Fruit fly (Drosophila melanogaster): Measurements from ENCODE around the gene CG31516.

The CG31516 gene

DNA sequence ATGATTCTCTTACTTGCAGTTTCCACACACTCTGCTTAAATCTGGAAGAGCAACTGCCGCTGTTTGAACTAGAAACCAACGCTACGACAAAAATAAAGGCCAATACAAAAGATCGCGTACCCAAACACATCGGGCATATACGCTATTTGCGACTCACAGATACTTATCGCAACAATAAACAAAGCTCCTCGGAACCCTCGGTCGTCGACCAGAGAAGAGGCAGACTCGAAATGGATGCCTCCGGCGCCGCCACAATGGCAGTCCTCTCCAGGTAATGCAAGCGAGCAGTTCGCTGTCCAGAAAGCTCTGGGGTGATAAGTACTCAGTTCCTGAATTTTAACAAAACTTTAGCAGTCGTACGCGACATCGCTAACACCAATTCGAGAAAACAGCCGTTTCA lies 16.6 kb upstream of the CG31516 start (continued):
- TF ChIP-seq CG3163 (GFP tag; optimal IDR thresholded peaks at IDR 0.05) (peak; percentile 76), Eip74EF (GFP tag; optimal IDR thresholded peaks at IDR 0.05) (no peak), B-H2 (GFP tag; optimal IDR thresholded peaks at IDR 0.05) (no peak), jumu (GFP tag; optimal IDR thresholded peaks at IDR 0.05) (no peak), CG14441 (GFP tag; IDR thresholded peaks at IDR 0.05) (no peak), ATbp (GFP tag; optimal IDR thresholded peaks at IDR 0.05) (no peak), CG4282 (GFP tag; optimal IDR thresholded peaks at IDR 0.05) (no peak)

DNA sequence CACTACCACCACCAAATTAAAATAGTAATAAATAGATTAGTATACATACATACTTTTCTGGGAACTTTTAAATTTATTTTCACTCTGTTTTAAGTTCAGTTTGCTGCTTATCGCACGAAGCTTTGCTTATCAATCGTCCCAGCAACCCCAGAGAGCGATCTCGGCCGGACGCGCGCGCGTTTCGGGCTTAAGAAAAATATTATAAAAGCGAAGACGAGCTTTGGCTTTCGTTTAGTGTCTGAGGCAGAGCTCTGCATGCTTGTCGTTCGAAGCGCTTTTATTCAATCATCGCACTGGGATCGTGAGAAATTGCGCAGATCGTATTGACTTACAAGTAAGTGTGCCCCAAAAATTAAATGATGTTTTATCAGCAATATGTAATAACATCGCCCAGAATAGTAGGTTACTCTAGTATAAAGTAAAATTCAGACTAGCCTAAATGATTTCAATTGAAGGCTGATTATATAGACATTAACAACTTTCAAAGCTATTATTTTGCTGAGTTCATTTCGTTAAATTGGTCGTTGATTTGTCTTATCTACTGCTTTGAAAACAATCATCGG lies 15.1 kb upstream of the CG31516 start, which contains the start of gene Gel:
TSS of gene Gel (plus strand) at position 227 of the 563 bp plus-strand sequence.
- TF ChIP-seq CG7786 (GFP tag; optimal IDR thresholded peaks at IDR 0.05), result no peak
- TF ChIP-seq Pdp1 (GFP tag; optimal IDR thresholded peaks at IDR 0.05), result peak in 1 of 2 experiments; percentile 48
- TF ChIP-seq CG13624 (GFP tag; optimal IDR thresholded peaks at IDR 0.05), result peak; percentile 7
- TF ChIP-seq Side (GFP tag; optimal IDR thresholded peaks at IDR 0.05), result no peak
- TF ChIP-seq CG10543 (GFP tag; optimal IDR thresholded peaks at IDR 0.05), result peak; percentile 3
- no peak for TF ChIP-seq hth (optimal IDR thresholded peaks at IDR 0.05)
- TF ChIP-seq Deaf1 (tag; optimal IDR thresholded peaks at IDR 0.05), result peak; percentile 65
- peak; percentile 88 for TF ChIP-seq CG34376 (GFP tag; optimal IDR thresholded peaks at IDR 0.05)
- peak; percentile 46 for TF ChIP-seq sug (tag; optimal IDR thresholded peaks at IDR 0.05)
- peak; percentile 38 for TF ChIP-seq Med (GFP tag)
- no peak for TF ChIP-seq oc (tag; optimal IDR thresholded peaks at IDR 0.05)
- 0 out of 2 replicates have a peak, but pooled peaks have one; percentile 18 for TF ChIP-seq Bgb (GFP tag; IDR thresholded peaks at IDR 0.05; ENCODE audit: partially characterized antibody)
- peak; percentile 90 for TF ChIP-seq Hr39 (optimal IDR thresholded peaks at IDR 0.05)
- TF ChIP-seq Dp (GFP tag; optimal IDR thresholded peaks at IDR 0.05), result no peak
- TF ChIP-seq chinmo (GFP tag; IDR thresholded peaks at IDR 0.05; ENCODE audit: partially characterized antibody), result 0 out of 4 replicates have a peak, but pooled peaks have one; percentile 28

DNA sequence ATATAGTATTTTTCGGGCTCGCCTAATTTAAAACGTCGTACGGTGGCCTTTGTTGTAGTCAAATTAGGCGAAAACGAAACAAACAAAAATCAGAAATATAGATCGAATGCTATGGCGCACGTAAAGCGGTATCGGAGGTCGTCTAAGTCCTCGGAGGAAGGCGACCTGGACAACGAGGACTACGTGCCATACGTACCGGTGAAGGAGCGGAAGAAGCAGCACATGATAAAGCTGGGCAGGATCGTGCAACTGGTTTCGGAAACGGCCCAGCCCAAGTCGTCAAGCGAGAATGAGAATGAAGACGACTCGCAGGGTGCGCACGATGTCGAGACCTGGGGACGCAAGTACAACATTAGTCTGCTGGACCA lies 13.1 kb upstream of the CG31516 start, which contains the start of gene abs:
TSS of gene abs (plus strand) at position 30 of the 368 bp plus-strand sequence.
- TF ChIP-seq CG4730 (GFP tag; IDR thresholded peaks at IDR 0.05) (no peak), ara (GFP tag; IDR thresholded peaks at IDR 0.05) (no peak), ssp (GFP tag; IDR thresholded peaks at IDR 0.05) (no peak), ewg (GFP tag; optimal IDR thresholded peaks at IDR 0.05) (no peak), amos (GFP tag; IDR thresholded peaks at IDR 0.05; ENCODE audit: partially characterized antibody) (0 out of 2 replicates have a peak, but pooled peaks have one; percentile 30), Antp (GFP tag; optimal IDR thresholded peaks at IDR 0.05) (no peak), HLH4C (GFP tag; IDR thresholded peaks at IDR 0.05; ENCODE audit: partially characterized antibody) (0 out of 3 replicates have a peak, but pooled peaks have one; percentile 14), zen2 (GFP tag; IDR thresholded peaks at IDR 0.05; ENCODE audit: partially characterized antibody) (no peak), run (tag; optimal IDR thresholded peaks at IDR 0.05) (no peak), hkb (optimal IDR thresholded peaks at IDR 0.05) (no peak), hkb (GFP tag; IDR thresholded peaks at IDR 0.05) (no peak), CG33557 (GFP tag; optimal IDR thresholded peaks at IDR 0.05) (no peak), danr (GFP tag; IDR thresholded peaks at IDR 0.05) (no peak), tup (GFP tag; optimal IDR thresholded peaks at IDR 0.05) (no peak), scrt (GFP tag; optimal IDR thresholded peaks at IDR 0.05) (no peak), CG6254 (GFP tag; optimal IDR thresholded peaks at IDR 0.05) (no peak), eve (GFP tag; optimal IDR thresholded peaks at IDR 0.05) (no peak), Dip3 (GFP tag; optimal IDR thresholded peaks at IDR 0.05) (no peak), CG18262 (tag; optimal IDR thresholded peaks at IDR 0.05) (no peak), da (GFP tag; optimal IDR thresholded peaks at IDR 0.05) (no peak), YL-1 (GFP tag; optimal IDR thresholded peaks at IDR 0.05) (peak; percentile 28), CG7987 (GFP tag; optimal IDR thresholded peaks at IDR 0.05) (no peak), CG2202 (tag; optimal IDR thresholded peaks at IDR 0.05) (no peak), CG4854 (GFP tag; optimal IDR thresholded peaks at IDR 0.05) (no peak), Ada2b (GFP tag; IDR thresholded peaks at IDR 0.05) (no peak), CG10366 (GFP tag; IDR thresholded peaks at IDR 0.05) (no peak), CG2712 (tag; optimal IDR thresholded peaks at IDR 0.05) (no peak)
